Worm (Caenorhabditis elegans) whole organism, L4 larva: ENCODE measurements around the gene arid-1.

Experiments used
- D1046.2 ChIP-seq: fragments of 200-800 bp; sonication (Bioruptor generic); IDR thresholded peaks from 2 replicates; pipeline ENCODE4 v1.3.6; 2022; ENCODE audit warnings: missing genetic modification characterization, missing compliant biosample characterization
- R02D3.7 ChIP-seq: fragments of 150-350 bp; sonication (generic microtip); optimal IDR thresholded peaks from 3 replicates; lab custom pipeline; 2014; ENCODE audit warnings: missing biosample characterization, missing genetic modification characterization
- Y105C5A.15 ChIP-seq: fragments of 200-800 bp; sonication (Bioruptor generic); IDR thresholded peaks from 2 replicates; pipeline ENCODE4 v1.3.6; 2022; ENCODE audit warnings: missing genetic modification characterization, missing compliant biosample characterization
- Y75B8A.6 ChIP-seq: fragments of 200-800 bp; sonication (Bioruptor generic); IDR thresholded peaks from 2 replicates; pipeline ENCODE4 v1.3.6; 2022; ENCODE audit warnings: missing genetic modification reagents, missing genetic modification characterization, missing compliant biosample characterization
- ZK337.2 ChIP-seq: fragments of 200-800 bp; sonication (Bioruptor generic); IDR thresholded peaks from 2 replicates; pipeline ENCODE4 v1.3.6; 2022; ENCODE audit warnings: missing genetic modification reagents, missing genetic modification characterization, missing compliant biosample characterization
- aha-1 ChIP-seq: fragments of 150-350 bp; peaks from one replicate; lab custom pipeline; 2014; ENCODE audit warnings: missing biosample characterization, missing genetic modification characterization
- ama-1 ChIP-seq: fragments of 150-350 bp; optimal IDR thresholded peaks from 2 replicates; lab custom pipeline; 2014; ENCODE audit warnings: inconsistent platforms, mixed read lengths
- attf-4 ChIP-seq: sonication (generic microtip); optimal IDR thresholded peaks from 3 replicates; lab custom pipeline; 2017; ENCODE audit warnings: missing biosample characterization, missing genetic modification characterization
- ceh-20 ChIP-seq: fragments of 200-800 bp; sonication (Bioruptor generic); IDR thresholded peaks from 2 replicates; pipeline ENCODE4 v1.3.6; 2022; ENCODE audit warnings: missing genetic modification reagents, missing genetic modification characterization, missing compliant biosample characterization
- ceh-44 ChIP-seq: fragments of 200-800 bp; sonication (Bioruptor generic); IDR thresholded peaks from 2 replicates; pipeline ENCODE4 v1.3.6; 2022; ENCODE audit warnings: missing genetic modification reagents, missing genetic modification characterization, missing compliant biosample characterization
- ceh-82 ChIP-seq: sonication (generic microtip); optimal IDR thresholded peaks from 2 replicates; lab custom pipeline; 2017; ENCODE audit warnings: missing biosample characterization, missing genetic modification characterization
- ces-1 ChIP-seq: fragments of 150-350 bp; sonication (generic microtip); optimal IDR thresholded peaks from 4 replicates; lab custom pipeline; 2014; ENCODE audit warnings: missing biosample characterization, missing genetic modification reagents, missing genetic modification characterization
- ctbp-1 ChIP-seq: fragments of 200-800 bp; sonication (Bioruptor generic); IDR thresholded peaks from 2 replicates; pipeline ENCODE4 v1.3.6; 2022; ENCODE audit warnings: missing genetic modification reagents, missing genetic modification characterization, missing compliant biosample characterization
- daf-12 ChIP-seq: fragments of 150-350 bp; optimal IDR thresholded peaks from 2 replicates; lab custom pipeline; 2014; ENCODE audit warnings: missing biosample characterization, missing genetic modification reagents, missing genetic modification characterization
- dmd-6 ChIP-seq: fragments of 200-800 bp; sonication (Bioruptor generic); IDR thresholded peaks from 2 replicates; pipeline ENCODE4 v1.3.6; 2022; ENCODE audit warnings: missing genetic modification reagents, missing genetic modification characterization, missing compliant biosample characterization
- dmd-8 ChIP-seq: fragments of 200-800 bp; sonication (Bioruptor generic); IDR thresholded peaks from 2 replicates; pipeline ENCODE4 v1.3.6; 2022; ENCODE audit warnings: missing genetic modification characterization, missing compliant biosample characterization
- dmd-9 ChIP-seq: fragments of 200-800 bp; sonication (Bioruptor generic); IDR thresholded peaks from 2 replicates; pipeline ENCODE4 v1.3.6; 2022; ENCODE audit warnings: missing genetic modification reagents, missing genetic modification characterization, missing compliant biosample characterization
- egl-27 ChIP-seq: sonication (generic microtip); optimal IDR thresholded peaks from 3 replicates; lab custom pipeline; 2017; ENCODE audit warnings: missing biosample characterization, missing genetic modification reagents, missing genetic modification characterization
- egl-43 ChIP-seq: fragments of 200-800 bp; sonication (Bioruptor generic); IDR thresholded peaks from 2 replicates; pipeline ENCODE4 v1.3.6; 2022; ENCODE audit warnings: missing genetic modification reagents, missing genetic modification characterization, missing compliant biosample characterization
- fkh-10 ChIP-seq: fragments of 150-350 bp; optimal IDR thresholded peaks from 2 replicates; lab custom pipeline; 2014; ENCODE audit warnings: missing biosample characterization, missing genetic modification reagents, missing genetic modification characterization
- fos-1 ChIP-seq: fragments of 150-350 bp; optimal IDR thresholded peaks from 2 replicates; lab custom pipeline; 2014; ENCODE audit warnings: missing biosample characterization, missing genetic modification characterization
- hmg-1.1 ChIP-seq: fragments of 200-800 bp; sonication (Bioruptor generic); IDR thresholded peaks from 2 replicates; pipeline ENCODE4 v1.3.6; 2022; ENCODE audit warnings: missing genetic modification reagents, missing genetic modification characterization, missing compliant biosample characterization
- jun-1 ChIP-seq: fragments of 150-350 bp; optimal IDR thresholded peaks from 2 replicates; lab custom pipeline; 2014; ENCODE audit warnings: missing biosample characterization, missing genetic modification reagents, missing genetic modification characterization
- lim-7 ChIP-seq: fragments of 200-800 bp; sonication (Bioruptor generic); IDR thresholded peaks from 2 replicates; pipeline ENCODE4 v1.3.6; 2022; ENCODE audit warnings: missing genetic modification characterization, missing compliant biosample characterization
- lin-13 ChIP-seq: fragments of 150-350 bp; optimal IDR thresholded peaks from 2 replicates; lab custom pipeline; 2014; ENCODE audit warnings: missing biosample characterization, missing genetic modification reagents, missing genetic modification characterization
- lin-29 ChIP-seq: fragments of 200-800 bp; sonication (Bioruptor generic); IDR thresholded peaks from 2 replicates; pipeline ENCODE4 v1.3.6; 2022; ENCODE audit warnings: missing genetic modification reagents, missing genetic modification characterization, missing compliant biosample characterization
- lir-3 ChIP-seq: sonication (generic microtip); optimal IDR thresholded peaks from 2 replicates; lab custom pipeline; 2016; ENCODE audit warnings: mild to moderate bottlenecking, missing genetic modification characterization, missing compliant biosample characterization
- mep-1 ChIP-seq: fragments of 150-350 bp; sonication (generic microtip); optimal IDR thresholded peaks from 3 replicates; lab custom pipeline; 2014; ENCODE audit warnings: missing biosample characterization, missing genetic modification characterization
- mes-2 ChIP-seq: sonication (generic microtip); optimal IDR thresholded peaks from 2 replicates; lab custom pipeline; 2016; ENCODE audit warnings: missing genotype, mild to moderate bottlenecking, missing genetic modification characterization, missing compliant biosample characterization; ENCODE audit not compliant: poor library complexity, severe bottlenecking
- mxl-3 ChIP-seq: fragments of 200-800 bp; sonication (Bioruptor generic); optimal IDR thresholded peaks from 2 replicates; lab custom pipeline; 2018; ENCODE audit warnings: mild to moderate bottlenecking, missing genetic modification characterization, missing compliant biosample characterization
- nhr-10 ChIP-seq: fragments of 150-350 bp; optimal IDR thresholded peaks from 2 replicates; lab custom pipeline; 2014; ENCODE audit warnings: missing biosample characterization, missing genetic modification characterization
- nhr-11 ChIP-seq: fragments of 150-350 bp; optimal IDR thresholded peaks from 2 replicates; lab custom pipeline; 2014; ENCODE audit warnings: missing biosample characterization, missing genetic modification characterization
- nhr-237 ChIP-seq: sonication (generic microtip); optimal IDR thresholded peaks from 2 replicates; lab custom pipeline; 2017; ENCODE audit warnings: missing biosample characterization, missing genetic modification characterization
- nhr-42 ChIP-seq: fragments of 200-800 bp; sonication (Bioruptor generic); IDR thresholded peaks from 2 replicates; pipeline ENCODE4 v1.3.6; 2022; ENCODE audit warnings: missing genetic modification characterization, missing compliant biosample characterization
- nhr-6 ChIP-seq: fragments of 150-350 bp; optimal IDR thresholded peaks from 2 replicates; lab custom pipeline; 2014; ENCODE audit warnings: missing biosample characterization, missing genetic modification characterization
- pha-4 ChIP-seq, 2 experiments: fragments of 150-350 bp in 1 of 2; fragments of 200-800 bp in 1 of 2; sonication (Bioruptor generic) in 1 of 2; IDR thresholded peaks in 1 of 2; optimal IDR thresholded peaks in 1 of 2; 2 replicates each; pipeline versions ENCODE4 v1.3.6 to Lab custom; 2014 to 2022; ENCODE audit warnings: missing genetic modification characterization in 2 of 2, missing genetic modification reagents in 2 of 2, missing biosample characterization in 1 of 2, missing compliant biosample characterization in 1 of 2
- php-3 ChIP-seq: fragments of 200-800 bp; sonication (Bioruptor generic); IDR thresholded peaks from 2 replicates; pipeline ENCODE4 v1.3.6; 2022; ENCODE audit warnings: missing genetic modification reagents, missing genetic modification characterization, missing compliant biosample characterization
- sdz-12 ChIP-seq: fragments of 200-800 bp; sonication (Bioruptor generic); optimal IDR thresholded peaks from 2 replicates; lab custom pipeline; 2018; ENCODE audit warnings: mild to moderate bottlenecking, missing genetic modification characterization, missing compliant biosample characterization
- set-16 ChIP-seq: fragments of 200-800 bp; sonication (Bioruptor generic); IDR thresholded peaks from 2 replicates; pipeline ENCODE4 v1.3.6; 2022; ENCODE audit warnings: missing genetic modification reagents, missing genetic modification characterization, missing compliant biosample characterization
- spr-3 ChIP-seq: fragments of 200-800 bp; sonication (Bioruptor generic); optimal IDR thresholded peaks from 2 replicates; lab custom pipeline; 2018; ENCODE audit warnings: mild to moderate bottlenecking, missing genetic modification characterization, missing compliant biosample characterization
- tra-1 ChIP-seq: fragments of 200-800 bp; sonication (Bioruptor generic); IDR thresholded peaks from 2 replicates; pipeline ENCODE4 v1.3.6; 2022; ENCODE audit warnings: missing genetic modification reagents, missing genetic modification characterization, missing compliant biosample characterization
- unc-130 ChIP-seq: sonication (generic microtip); optimal IDR thresholded peaks from 2 replicates; lab custom pipeline; 2016; ENCODE audit warnings: missing genetic modification reagents, missing genetic modification characterization, missing compliant biosample characterization
- unc-62 ChIP-seq, 3 experiments: fragments of 150-350 bp in 1 of 3; sonication (generic microtip); optimal IDR thresholded peaks in 2 of 3; peaks in 1 of 3; 1 replicate in 1 of 3; 2 replicates in 2 of 3; lab custom pipeline; 2014 to 2017; ENCODE audit warnings: missing biosample characterization in 3 of 3, missing genetic modification characterization in 3 of 3, missing genetic modification reagents in 3 of 3, missing genotype in 1 of 3
- vab-7 ChIP-seq: fragments of 200-800 bp; sonication (Bioruptor generic); IDR thresholded peaks from 2 replicates; pipeline ENCODE4 v1.3.6; 2022; ENCODE audit warnings: missing genetic modification reagents, missing genetic modification characterization, missing compliant biosample characterization
- zip-11 ChIP-seq: fragments of 200-800 bp; sonication (Bioruptor generic); IDR thresholded peaks from 2 replicates; pipeline ENCODE4 v1.3.6; 2022; ENCODE audit warnings: missing genetic modification characterization, missing compliant biosample characterization
- ztf-7 ChIP-seq: fragments of 150-350 bp; optimal IDR thresholded peaks from 2 replicates; lab custom pipeline; 2014; ENCODE audit warnings: missing biosample characterization, missing genetic modification characterization

arid-1 gene

DNA sequence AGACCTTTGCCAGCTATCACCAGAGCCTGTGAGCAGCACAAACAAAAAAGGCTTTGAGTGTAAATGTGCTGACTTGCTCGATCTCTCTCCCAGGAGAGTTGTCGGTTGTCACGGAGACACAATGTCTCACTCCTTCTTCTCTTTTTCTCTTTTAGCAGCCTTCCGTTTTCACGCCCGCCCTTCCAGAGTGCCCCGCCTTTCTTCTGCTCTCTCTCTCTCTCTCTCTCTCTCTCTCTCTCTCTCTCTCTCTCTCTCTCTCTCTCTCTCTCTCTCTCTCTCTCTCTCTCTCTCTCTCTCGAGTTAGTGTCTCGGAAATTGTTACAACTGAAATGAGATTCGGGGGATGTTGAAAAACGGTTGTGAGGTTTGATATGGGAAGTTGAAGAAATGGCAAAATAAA is 12.5 kb upstream of the arid-1 start:
- TF ChIP-seq unc-130 (GFP tag; lab: Kevin White, UChicago): no peak
- no peak for TF ChIP-seq ceh-20 (GFP tag; lab: Robert Waterston, UW)
- no peak for TF ChIP-seq ceh-82
- TF ChIP-seq vab-7 (GFP tag; lab: Robert Waterston, UW): no peak
- peak; percentile 77 for TF ChIP-seq set-16 (GFP tag; lab: Robert Waterston, UW)
- TF ChIP-seq attf-4 (tag; lab: Kevin White, UChicago): no peak
- no peak for TF ChIP-seq ces-1 (GFP tag; lab: Kevin White, UChicago)
- TF ChIP-seq ceh-44 (GFP tag; lab: Robert Waterston, UW): no peak
- TF ChIP-seq, all 104 proteins: peak for 1

DNA sequence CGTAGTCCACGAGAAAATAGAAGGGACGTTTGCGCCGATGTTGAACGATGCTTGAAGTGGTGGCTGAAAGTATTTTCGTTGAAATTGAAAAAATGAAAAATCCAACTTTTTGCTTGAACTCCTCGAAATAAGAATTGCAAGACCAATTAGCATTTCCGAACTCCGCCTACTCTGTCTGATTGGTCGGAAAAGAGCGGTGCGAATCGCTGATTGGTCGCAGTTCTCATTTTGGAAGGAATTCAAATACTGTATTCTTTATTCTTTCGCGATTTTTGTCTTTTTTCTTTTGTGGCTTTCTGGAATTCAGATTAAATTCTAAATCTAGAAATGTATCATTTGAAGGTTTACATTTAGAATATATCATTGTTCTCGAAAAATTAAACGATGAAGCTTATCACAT is 11.4 kb upstream of the arid-1 start:
- peak; percentile 12 for TF ChIP-seq aha-1 (tag; lab: Kevin White, UChicago)
- no peak for TF ChIP-seq mxl-3 (GFP tag; lab: Kevin White, UChicago)
- TF ChIP-seq lir-3 (tag; lab: Kevin White, UChicago): no peak
- TF ChIP-seq unc-130 (GFP tag; lab: Kevin White, UChicago): no peak

DNA sequence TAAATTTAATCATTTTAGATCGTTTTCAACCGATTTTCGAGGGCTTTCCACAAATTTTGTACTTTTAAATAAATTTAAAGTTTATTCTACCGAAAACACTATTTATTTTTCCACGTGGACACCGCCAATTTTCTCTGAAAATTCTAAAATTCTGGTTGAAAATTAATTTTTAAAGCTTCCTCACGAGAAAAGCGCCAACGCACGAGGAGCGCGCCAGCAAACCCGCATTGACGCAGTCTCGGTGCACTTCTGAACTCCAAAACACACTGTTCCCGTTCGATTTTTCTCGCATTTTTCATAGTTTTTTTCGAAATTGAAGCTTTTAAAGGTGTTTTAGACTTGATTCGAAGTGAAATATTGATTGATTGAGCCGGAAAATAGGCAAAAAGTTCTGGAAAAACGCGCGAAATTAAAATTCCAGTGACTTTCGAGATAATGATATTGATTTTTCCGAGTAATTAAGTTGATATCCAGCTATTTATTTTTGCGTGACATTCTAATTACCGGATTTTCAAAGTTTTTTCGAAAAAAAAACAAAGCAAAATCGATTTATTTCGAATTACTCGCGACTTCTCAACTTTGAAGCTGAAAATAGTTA is 9.0 kb upstream of the arid-1 start, which contains the start of gene cul-3:
cul-3 (plus strand) TSS at position 548 of the 598 bp plus-strand sequence.
- TF ChIP-seq nhr-6: peak; percentile 39
- TF ChIP-seq daf-12: no peak
- TF ChIP-seq D1046.2 (GFP tag; lab: Robert Waterston, UW): no peak
- TF ChIP-seq lin-29 (GFP tag; lab: Robert Waterston, UW): no peak
- no peak for TF ChIP-seq ctbp-1 (GFP tag; lab: Robert Waterston, UW)
- no peak for TF ChIP-seq php-3 (GFP tag; lab: Robert Waterston, UW)
- TF ChIP-seq set-16 (GFP tag; lab: Robert Waterston, UW): no peak; the same call in 1 of the 2 replicates
- TF ChIP-seq dmd-8 (GFP tag; lab: Robert Waterston, UW): no peak
- TF ChIP-seq vab-7 (GFP tag; lab: Robert Waterston, UW): no peak
- TF ChIP-seq dmd-9 (GFP tag; lab: Robert Waterston, UW): no peak
- TF ChIP-seq spr-3 (GFP tag; lab: Kevin White, UChicago): no peak
- TF ChIP-seq mes-2: no peak
- TF ChIP-seq lir-3 (tag; lab: Kevin White, UChicago): no peak
- TF ChIP-seq nhr-237 (tag; lab: Kevin White, UChicago): no peak
- no peak for TF ChIP-seq zip-11 (GFP tag; lab: Robert Waterston, UW)
- TF ChIP-seq Y105C5A.15 (GFP tag; lab: Robert Waterston, UW): no peak
- TF ChIP-seq lim-7: no peak
- TF ChIP-seq tra-1 (GFP tag; lab: Robert Waterston, UW): no peak
- TF ChIP-seq mep-1 (tag; lab: Kevin White, UChicago): peak; percentile 59
- peak; percentile 27 for TF ChIP-seq jun-1 (tag; lab: Kevin White, UChicago)
- no peak for TF ChIP-seq egl-27
- TF ChIP-seq fkh-10 (GFP tag; lab: Kevin White, UChicago): no peak
- no peak for TF ChIP-seq ZK337.2 (GFP tag; lab: Robert Waterston, UW)
- no peak for TF ChIP-seq nhr-10 (tag; lab: Kevin White, UChicago)
- TF ChIP-seq lin-13 (GFP tag; lab: Kevin White, UChicago): no peak
- no peak for TF ChIP-seq R02D3.7 (tag; lab: Kevin White, UChicago)
- no peak for TF ChIP-seq aha-1 (tag; lab: Kevin White, UChicago)
- no peak for TF ChIP-seq ces-1 (GFP tag; lab: Kevin White, UChicago)
- no peak for TF ChIP-seq nhr-11 (tag; lab: Kevin White, UChicago)
- peak; percentile 17; the same call in 1 of the 2 replicates for TF ChIP-seq dmd-6
- no peak for TF ChIP-seq pha-4 (GFP tag; IDR thresholded peaks at IDR 0.05; lab: Robert Waterston, UW)
- no peak for TF ChIP-seq pha-4 (tag; optimal IDR thresholded peaks at IDR 0.05; lab: Kevin White, UChicago)
- no peak for TF ChIP-seq nhr-42 (GFP tag; lab: Robert Waterston, UW)
- peak; percentile 21 for TF ChIP-seq ama-1 (lab: Kevin White, UChicago)
- TF ChIP-seq unc-62 (GFP tag; optimal IDR thresholded peaks at IDR 0.05 in 1 of 2; lab: Kevin White, UChicago): no peak
- TF ChIP-seq unc-62 (tag; optimal IDR thresholded peaks at IDR 0.05; lab: Kevin White, UChicago): no peak
- TF ChIP-seq Y75B8A.6 (GFP tag; lab: Robert Waterston, UW): no peak
- no peak for TF ChIP-seq egl-43 (GFP tag; lab: Robert Waterston, UW)
- TF ChIP-seq fos-1 (tag; lab: Kevin White, UChicago): no peak
- TF ChIP-seq ztf-7 (tag; lab: Kevin White, UChicago): peak; percentile 17
- peak; percentile 57; the same call in 1 of the 2 replicates for TF ChIP-seq hmg-1.1
- TF ChIP-seq sdz-12 (GFP tag; lab: Kevin White, UChicago): no peak
